Worm (Caenorhabditis elegans) whole organism, L3 larva: ENCODE results near the gene str-61.

Source experiments
- R02D3.7 ChIP-seq: fragments of 150-350 bp; optimal IDR thresholded peaks from 2 replicates; lab custom pipeline; 2014; ENCODE audit warnings: missing biosample characterization, missing genetic modification characterization
- aly-2 ChIP-seq: fragments of 150-350 bp; optimal IDR thresholded peaks from 2 replicates; lab custom pipeline; 2014; ENCODE audit warnings: missing biosample characterization, missing genetic modification characterization
- ama-1 ChIP-seq: fragments of 150-350 bp; optimal IDR thresholded peaks from 2 replicates; lab custom pipeline; 2018
- ceh-16 ChIP-seq: sonication (generic microtip); optimal IDR thresholded peaks from 2 replicates; lab custom pipeline; 2017; ENCODE audit warnings: missing biosample characterization, missing genetic modification characterization
- ceh-82 ChIP-seq: fragments of 150-350 bp; optimal IDR thresholded peaks from 2 replicates; lab custom pipeline; 2014; ENCODE audit warnings: missing biosample characterization, missing genetic modification characterization
- ceh-9 ChIP-seq: sonication (generic microtip); optimal IDR thresholded peaks from 2 replicates; lab custom pipeline; 2018; ENCODE audit warnings: missing biosample characterization, missing genetic modification characterization
- daf-12 ChIP-seq: fragments of 150-350 bp; optimal IDR thresholded peaks from 2 replicates; lab custom pipeline; 2014; ENCODE audit warnings: missing biosample characterization, missing genetic modification reagents, missing genetic modification characterization
- egl-27 ChIP-seq: sonication (generic microtip); optimal IDR thresholded peaks from 4 replicates; lab custom pipeline; 2017; ENCODE audit warnings: missing biosample characterization, missing genetic modification reagents, missing genetic modification characterization
- egl-5 ChIP-seq: fragments of 150-350 bp; optimal IDR thresholded peaks from 2 replicates; lab custom pipeline; 2017; ENCODE audit warnings: missing biosample characterization, missing genetic modification reagents, missing genetic modification characterization, inconsistent platforms
- elt-1 ChIP-seq: fragments of 150-350 bp; optimal IDR thresholded peaks from 2 replicates; lab custom pipeline; 2014; ENCODE audit warnings: missing biosample characterization, missing genetic modification characterization
- elt-2 ChIP-seq: sonication (generic microtip); optimal IDR thresholded peaks from 2 replicates; lab custom pipeline; 2016; ENCODE audit warnings: missing genetic modification reagents, mild to moderate bottlenecking, missing genetic modification characterization, missing compliant biosample characterization
- elt-3 ChIP-seq, 3 experiments: fragments of 150-350 bp in 1 of 3; sonication (generic microtip) in 2 of 3; optimal IDR thresholded peaks; 2 replicates in 2 of 3; 4 replicates in 1 of 3; lab custom pipeline; 2014 to 2017; ENCODE audit warnings: missing biosample characterization in 3 of 3, missing genetic modification characterization in 3 of 3
- eor-1 ChIP-seq, 2 experiments: fragments of 150-350 bp; optimal IDR thresholded peaks; 2 replicates each; lab custom pipeline; 2014 to 2018; ENCODE audit warnings: missing biosample characterization in 2 of 2, missing genetic modification characterization in 2 of 2
- fkh-10 ChIP-seq: sonication (generic microtip); optimal IDR thresholded peaks from 2 replicates; lab custom pipeline; 2017; ENCODE audit warnings: missing biosample characterization, missing genetic modification reagents, missing genetic modification characterization
- hmg-11 ChIP-seq: sonication (generic microtip); optimal IDR thresholded peaks from 2 replicates; lab custom pipeline; 2016; ENCODE audit warnings: missing genetic modification characterization, missing compliant biosample characterization
- jun-1 ChIP-seq: fragments of 150-350 bp; optimal IDR thresholded peaks from 2 replicates; lab custom pipeline; 2014; ENCODE audit warnings: missing biosample characterization, missing genetic modification reagents, missing genetic modification characterization
- lin-15B ChIP-seq: fragments of 150-350 bp; optimal IDR thresholded peaks from 2 replicates; lab custom pipeline; 2014; ENCODE audit warnings: missing biosample characterization, missing genetic modification characterization
- lin-39 ChIP-seq: fragments of 150-350 bp; optimal IDR thresholded peaks from 2 replicates; lab custom pipeline; 2018; ENCODE audit warnings: missing biosample characterization, missing genetic modification reagents, missing genetic modification characterization
- lsy-12 ChIP-seq: sonication (generic microtip); optimal IDR thresholded peaks from 2 replicates; lab custom pipeline; 2016; ENCODE audit warnings: mild to moderate bottlenecking, missing genetic modification characterization, missing compliant biosample characterization
- mdl-1 ChIP-seq: fragments of 150-350 bp; optimal IDR thresholded peaks from 2 replicates; lab custom pipeline; 2014; ENCODE audit warnings: missing biosample characterization, missing genetic modification characterization
- nhr-11 ChIP-seq: fragments of 150-350 bp; optimal IDR thresholded peaks from 2 replicates; lab custom pipeline; 2014; ENCODE audit warnings: missing biosample characterization, missing genetic modification characterization
- nhr-12 ChIP-seq: fragments of 150-350 bp; optimal IDR thresholded peaks from 2 replicates; lab custom pipeline; 2014; ENCODE audit warnings: missing biosample characterization, missing genetic modification characterization
- nhr-23 ChIP-seq: fragments of 150-350 bp; optimal IDR thresholded peaks from 2 replicates; lab custom pipeline; 2014; ENCODE audit warnings: missing biosample characterization, missing genetic modification reagents, missing genetic modification characterization
- nhr-237 ChIP-seq: fragments of 150-350 bp; optimal IDR thresholded peaks from 2 replicates; lab custom pipeline; 2014; ENCODE audit warnings: missing biosample characterization, missing genetic modification characterization
- nhr-25 ChIP-seq: sonication (generic microtip); optimal IDR thresholded peaks from 2 replicates; lab custom pipeline; 2017; ENCODE audit warnings: missing biosample characterization, missing genetic modification characterization
- nhr-43 ChIP-seq: sonication (generic microtip); optimal IDR thresholded peaks from 2 replicates; lab custom pipeline; 2016; ENCODE audit warnings: mild to moderate bottlenecking, missing genetic modification characterization, missing compliant biosample characterization; ENCODE audit not compliant: poor library complexity, severe bottlenecking
- nhr-67 ChIP-seq: fragments of 150-350 bp; optimal IDR thresholded peaks from 2 replicates; lab custom pipeline; 2014; ENCODE audit warnings: missing biosample characterization, missing genetic modification characterization
- nhr-76 ChIP-seq: fragments of 150-350 bp; sonication (generic microtip); optimal IDR thresholded peaks from 5 replicates; lab custom pipeline; 2014; ENCODE audit warnings: missing biosample characterization, missing genetic modification characterization
- nhr-77 ChIP-seq: fragments of 150-350 bp; optimal IDR thresholded peaks from 2 replicates; lab custom pipeline; 2014; ENCODE audit warnings: missing biosample characterization, missing genetic modification characterization
- pha-4 ChIP-seq: fragments of 150-350 bp; optimal IDR thresholded peaks from 2 replicates; lab custom pipeline; 2014; ENCODE audit warnings: missing biosample characterization, missing genetic modification reagents, missing genetic modification characterization
- pqm-1 ChIP-seq: fragments of 150-350 bp; optimal IDR thresholded peaks from 2 replicates; lab custom pipeline; 2017; ENCODE audit warnings: missing biosample characterization, missing genetic modification characterization, inconsistent platforms
- snpc-4 ChIP-seq: fragments of 150-350 bp; optimal IDR thresholded peaks from 2 replicates; lab custom pipeline; 2014; ENCODE audit warnings: missing biosample characterization, missing genetic modification characterization
- tbx-2 ChIP-seq: sonication (generic microtip); optimal IDR thresholded peaks from 2 replicates; lab custom pipeline; 2016; ENCODE audit warnings: mild to moderate bottlenecking, missing genetic modification characterization, missing compliant biosample characterization
- unc-39 ChIP-seq: sonication (generic microtip); optimal IDR thresholded peaks from 4 replicates; lab custom pipeline; 2017; ENCODE audit warnings: missing biosample characterization, missing genetic modification characterization
- zag-1 ChIP-seq: fragments of 150-350 bp; optimal IDR thresholded peaks from 2 replicates; lab custom pipeline; 2014; ENCODE audit warnings: missing biosample characterization, missing genetic modification characterization
- ztf-11 ChIP-seq: fragments of 150-350 bp; optimal IDR thresholded peaks from 2 replicates; lab custom pipeline; 2014; ENCODE audit warnings: missing biosample characterization, missing genetic modification characterization
- ztf-4 ChIP-seq: fragments of 150-350 bp; optimal IDR thresholded peaks from 2 replicates; lab custom pipeline; 2014; ENCODE audit warnings: missing biosample characterization, missing genetic modification characterization

The str-61 gene

DNA sequence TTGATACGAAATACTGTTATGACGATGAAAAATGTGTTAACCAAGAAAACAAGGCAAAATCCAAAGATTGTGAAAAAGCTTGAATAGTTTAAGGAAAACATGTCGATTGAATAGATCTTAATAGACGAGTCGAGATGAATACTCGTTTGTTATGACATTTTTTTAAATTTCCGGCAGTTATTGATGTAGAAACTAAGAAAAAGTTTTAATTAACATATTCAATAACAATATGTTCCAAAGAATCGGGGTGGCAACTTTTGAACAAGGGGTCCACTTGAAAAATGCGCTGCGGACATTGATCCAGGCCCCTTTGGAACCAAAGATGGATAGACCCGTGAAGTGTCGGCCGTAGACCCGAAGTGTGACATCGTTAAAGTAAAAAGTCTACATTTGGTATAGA, at the start of gene str-61:
str-61 (minus strand) TSS at position 101 of the 400 bp plus-strand sequence.
- TF ChIP-seq lsy-12 (no peak), nhr-77 (tag; lab: Kevin White, UChicago) (no peak), nhr-76 (no peak), aly-2 (no peak), R02D3.7 (tag; lab: Kevin White, UChicago) (no peak), nhr-237 (tag; lab: Kevin White, UChicago) (no peak), nhr-23 (no peak), mdl-1 (tag; lab: Kevin White, UChicago) (no peak), nhr-67 (tag; lab: Kevin White, UChicago) (no peak), nhr-43 (no peak), ceh-82 (tag; lab: Kevin White, UChicago) (no peak), fkh-10 (GFP tag; lab: Kevin White, UChicago) (no peak)

DNA sequence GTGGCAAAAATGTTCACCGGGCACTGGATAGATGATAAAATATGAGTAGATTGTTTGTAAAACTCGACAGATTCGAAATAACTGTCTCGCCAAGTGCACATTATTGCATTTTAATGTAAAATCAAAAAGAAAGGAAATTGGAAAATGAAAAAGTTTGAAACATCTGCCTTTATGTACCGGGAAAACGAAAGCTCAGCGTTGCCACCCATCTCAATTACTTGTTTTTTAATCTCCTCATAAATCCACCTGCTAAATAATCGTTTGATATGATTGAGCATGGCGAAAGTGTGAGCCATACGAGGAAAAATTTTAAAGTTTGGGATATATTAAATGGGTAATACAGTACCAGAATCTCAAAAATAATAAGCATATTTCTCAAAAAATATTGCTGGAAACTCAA, 45.5 kb upstream of the str-61 start, which contains the start of gene srh-137:
srh-137 (minus strand) TSS at position 101 of the 400 bp plus-strand sequence.
- TF ChIP-seq lin-15B (no peak), R02D3.7 (tag; lab: Kevin White, UChicago) (no peak), eor-1 (tag; optimal IDR thresholded peaks at IDR 0.05; lab: Kevin White, UChicago) (no peak), ceh-16 (no peak), nhr-237 (tag; lab: Kevin White, UChicago) (no peak), hmg-11 (tag; lab: Kevin White, UChicago) (no peak), nhr-12 (tag; lab: Kevin White, UChicago) (no peak), zag-1 (tag; lab: Kevin White, UChicago) (no peak), nhr-77 (tag; lab: Kevin White, UChicago) (no peak)

DNA sequence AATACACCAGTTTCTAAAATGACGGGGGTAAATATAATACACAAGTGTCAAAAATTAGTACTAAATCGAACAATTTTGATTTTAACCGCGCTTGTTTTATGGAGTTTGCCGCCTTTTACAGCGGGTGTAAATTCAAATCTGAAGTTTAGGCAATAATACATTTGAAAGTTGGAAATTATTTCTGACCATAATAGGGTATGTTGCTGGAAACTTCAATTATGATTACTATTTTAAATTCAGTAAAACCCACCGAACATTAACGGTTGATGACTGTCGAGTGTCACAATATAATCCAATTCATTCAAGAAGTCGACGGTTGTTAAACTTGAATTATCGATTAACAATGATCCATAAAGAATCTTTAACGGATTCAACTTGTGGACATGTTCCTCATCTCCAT, 42.7 kb upstream of the str-61 start:
- TF ChIP-seq daf-12 (no peak), egl-5 (no peak), pqm-1 (no peak), elt-2 (tag; lab: Kevin White, UChicago) (no peak)
- TF ChIP-seq, all 47 proteins: peak for 0

DNA sequence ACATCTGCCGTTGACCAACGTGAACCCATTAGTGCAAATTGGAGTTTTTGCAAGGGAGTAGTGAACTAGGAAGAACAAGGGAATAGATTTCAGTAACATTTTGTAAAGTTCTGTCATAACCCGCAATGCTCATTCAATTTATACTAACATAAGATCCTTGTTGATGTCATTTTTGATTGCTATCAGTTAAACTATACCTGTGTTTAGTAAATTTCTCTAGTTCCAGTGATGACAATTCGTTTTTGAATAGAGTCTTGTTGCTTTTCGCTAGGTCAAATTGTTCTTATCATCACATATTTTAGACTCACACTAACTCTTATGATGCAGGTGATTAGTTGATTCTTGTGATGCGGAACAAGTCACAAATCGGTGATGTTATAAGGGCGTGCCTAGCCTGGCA, 35.5 kb upstream of the str-61 start, which contains the start of gene clec-9:
clec-9 (minus strand) TSS at position 101 of the 400 bp plus-strand sequence.
- TF ChIP-seq snpc-4 (tag; lab: Kevin White, UChicago) (no peak), tbx-2 (tag; lab: Kevin White, UChicago) (no peak), elt-1 (tag; lab: Kevin White, UChicago) (no peak), nhr-11 (tag; lab: Kevin White, UChicago) (no peak), zag-1 (tag; lab: Kevin White, UChicago) (no peak), lsy-12 (no peak), ztf-4 (tag; lab: Kevin White, UChicago) (no peak), jun-1 (tag; lab: Kevin White, UChicago) (no peak), hmg-11 (tag; lab: Kevin White, UChicago) (no peak), elt-2 (tag; lab: Kevin White, UChicago) (no peak), daf-12 (no peak), aly-2 (no peak), unc-39 (tag; lab: Kevin White, UChicago) (no peak), nhr-23 (no peak)
- TF ChIP-seq, all 47 proteins: peak for 0

DNA sequence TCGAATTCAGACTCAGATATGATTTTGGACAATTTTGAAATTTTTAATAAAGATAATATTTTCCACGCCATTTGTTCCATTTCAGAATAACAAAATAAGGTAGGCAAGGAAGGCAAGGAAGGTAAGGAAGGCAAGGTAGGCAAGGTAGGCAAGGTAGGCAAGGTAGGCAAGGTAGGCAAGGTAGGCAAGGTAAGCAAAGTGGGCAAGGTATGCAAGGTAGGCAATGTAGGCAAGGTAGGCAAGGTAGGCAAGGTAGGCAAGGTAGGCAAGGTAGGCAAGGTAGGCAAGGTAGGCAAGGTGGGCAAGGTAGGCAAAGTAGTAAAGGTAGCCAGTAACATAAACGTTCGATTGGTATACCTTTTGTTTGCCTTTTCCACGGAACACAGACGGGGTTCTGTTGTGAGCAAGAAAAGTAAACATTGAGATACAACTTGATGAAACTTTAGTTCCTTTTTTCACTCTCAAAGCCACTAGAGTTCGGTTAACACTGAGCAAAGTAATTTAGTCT, 28.7 kb upstream of the str-61 start, which contains the start of gene Y70C5C.1:
Y70C5C.1 (plus strand) TSS at position 458 of the 508 bp plus-strand sequence.
- TF ChIP-seq nhr-12 (tag; lab: Kevin White, UChicago) = no peak
- TF ChIP-seq egl-27 (tag; lab: Kevin White, UChicago) = no peak
- TF ChIP-seq ztf-4 (tag; lab: Kevin White, UChicago) = no peak
- TF ChIP-seq nhr-237 (tag; lab: Kevin White, UChicago) = no peak
- no peak for TF ChIP-seq nhr-76
- TF ChIP-seq lin-15B = no peak
- no peak for TF ChIP-seq nhr-25 (tag; lab: Kevin White, UChicago)
- no peak for TF ChIP-seq ama-1 (lab: Kevin White, UChicago)
- TF ChIP-seq tbx-2 (tag; lab: Kevin White, UChicago) = no peak
- TF ChIP-seq lin-39 (tag; lab: Kevin White, UChicago) = no peak
- TF ChIP-seq ztf-11 (tag; lab: Kevin White, UChicago) = no peak
- TF ChIP-seq elt-3 (tag; optimal IDR thresholded peaks at IDR 0.05; lab: Kevin White, UChicago) = no peak
- TF ChIP-seq elt-1 (tag; lab: Kevin White, UChicago) = no peak
- no peak for TF ChIP-seq pha-4 (tag; lab: Kevin White, UChicago)
- no peak for TF ChIP-seq ceh-9 (tag; lab: Kevin White, UChicago)
- TF ChIP-seq pqm-1 = no peak
- TF ChIP-seq eor-1 (tag; optimal IDR thresholded peaks at IDR 0.05; lab: Kevin White, UChicago) = no peak
- TF ChIP-seq ceh-16 = no peak
